Fruit fly (Drosophila melanogaster) whole organism, embryonic: ENCODE results near the gene dome.

Source experiments
- Ada2b ChIP-seq: fragments of 200-800 bp; sonication (Bioruptor generic); IDR thresholded peaks from 2 replicates; pipeline ENCODE4 v1.3.6; 2022; ENCODE audit warnings: missing biosample characterization, missing genetic modification characterization
- BEAF-32 ChIP-seq: fragments of 200-800 bp; sonication (Bioruptor generic); optimal IDR thresholded peaks from 3 replicates; lab custom pipeline; 2017; ENCODE audit warnings: missing biosample characterization, missing genetic modification characterization, mild to moderate bottlenecking, moderate library complexity, missing genetic modification reagents
- CG10267 ChIP-seq: fragments of 200-800 bp; sonication (Bioruptor generic); optimal IDR thresholded peaks from 2 replicates; lab custom pipeline; 2018; ENCODE audit warnings: missing biosample characterization, mild to moderate bottlenecking, missing genetic modification characterization, moderate library complexity
- CG12391 ChIP-seq: fragments of 200-800 bp; sonication (Bioruptor generic); optimal IDR thresholded peaks from 3 replicates; lab custom pipeline; 2018; ENCODE audit warnings: missing biosample characterization, mild to moderate bottlenecking, missing genetic modification characterization, moderate library complexity
- CG14441 ChIP-seq: fragments of 200-800 bp; sonication (Bioruptor generic); IDR thresholded peaks from 2 replicates; pipeline ENCODE4 v1.3.6; 2022; ENCODE audit warnings: missing biosample characterization, missing genetic modification characterization
- CG14710 ChIP-seq: fragments of 200-800 bp; sonication (Bioruptor generic); optimal IDR thresholded peaks from 3 replicates; lab custom pipeline; 2019; ENCODE audit warnings: missing biosample characterization, mild to moderate bottlenecking, missing genetic modification characterization, moderate library complexity
- CG14860 ChIP-seq: fragments of 200-800 bp; sonication (Bioruptor generic); IDR thresholded peaks from 3 replicates; pipeline ENCODE4 v1.3.6; 2022; ENCODE audit warnings: missing biosample characterization, missing genetic modification characterization; ENCODE audit not compliant: partially characterized antibody
- CG15479 ChIP-seq: fragments of 200-800 bp; sonication (Bioruptor generic); optimal IDR thresholded peaks from 3 replicates; lab custom pipeline; 2019; ENCODE audit warnings: missing biosample characterization, mild to moderate bottlenecking, missing genetic modification characterization, moderate library complexity
- CG1647 ChIP-seq: fragments of 200-800 bp; sonication (Bioruptor generic); optimal IDR thresholded peaks from 3 replicates; lab custom pipeline; 2016; ENCODE audit warnings: missing biosample characterization, missing genetic modification characterization
- CG18262 ChIP-seq: fragments of 200-800 bp; optimal IDR thresholded peaks from 3 replicates; lab custom pipeline; 2019; ENCODE audit warnings: missing biosample characterization, mild to moderate bottlenecking, missing genetic modification characterization, moderate library complexity
- CG18764 ChIP-seq: fragments of 200-800 bp; sonication (Bioruptor generic); optimal IDR thresholded peaks from 3 replicates; lab custom pipeline; 2016; ENCODE audit warnings: missing biosample characterization, missing genetic modification characterization
- CG2116 ChIP-seq: fragments of 200-800 bp; sonication (Bioruptor generic); optimal IDR thresholded peaks from 3 replicates; lab custom pipeline; 2018; ENCODE audit warnings: missing biosample characterization, mild to moderate bottlenecking, missing genetic modification characterization
- CG2712 ChIP-seq: fragments of 200-800 bp; optimal IDR thresholded peaks from 3 replicates; lab custom pipeline; 2019; ENCODE audit warnings: missing biosample characterization, mild to moderate bottlenecking, missing genetic modification characterization, moderate library complexity
- CG30403 ChIP-seq: fragments of 200-800 bp; sonication (Bioruptor generic); optimal IDR thresholded peaks from 3 replicates; lab custom pipeline; 2016; ENCODE audit warnings: missing biosample characterization, missing genetic modification characterization
- CG32767 ChIP-seq: fragments of 200-800 bp; sonication (Bioruptor generic); IDR thresholded peaks from 2 replicates; pipeline ENCODE4 v1.3.6; 2022; ENCODE audit warnings: missing biosample characterization, missing genetic modification characterization
- CG33557 ChIP-seq: fragments of 200-800 bp; sonication (Bioruptor generic); optimal IDR thresholded peaks from 2 replicates; lab custom pipeline; 2019; ENCODE audit warnings: missing biosample characterization, mild to moderate bottlenecking, missing genetic modification characterization, moderate library complexity
- CG34224 ChIP-seq: fragments of 200-800 bp; sonication (Bioruptor generic); IDR thresholded peaks from 3 replicates; pipeline ENCODE4 v1.3.6; 2022; ENCODE audit warnings: missing biosample characterization, missing genetic modification characterization; ENCODE audit not compliant: partially characterized antibody
- CG34376 ChIP-seq: fragments of 200-800 bp; sonication (Bioruptor generic); optimal IDR thresholded peaks from 2 replicates; lab custom pipeline; 2018; ENCODE audit warnings: missing biosample characterization, mild to moderate bottlenecking, missing genetic modification characterization
- CG6272 ChIP-seq: fragments of 200-800 bp; sonication (Bioruptor generic); IDR thresholded peaks from 2 replicates; pipeline ENCODE4 v1.3.6; 2022; ENCODE audit warnings: missing biosample characterization, missing genetic modification characterization
- CG6689 ChIP-seq: fragments of 200-800 bp; sonication (Bioruptor generic); IDR thresholded peaks from 2 replicates; pipeline ENCODE4 v1.3.6; 2022; ENCODE audit warnings: missing biosample characterization, missing genetic modification characterization
- CG6791 ChIP-seq: fragments of 200-800 bp; sonication (Bioruptor generic); IDR thresholded peaks from 3 replicates; pipeline ENCODE4 v1.3.6; 2022; ENCODE audit warnings: missing biosample characterization, missing genetic modification characterization; ENCODE audit not compliant: partially characterized antibody
- CG7556 ChIP-seq: fragments of 200-800 bp; sonication (Bioruptor generic); optimal IDR thresholded peaks from 2 replicates; lab custom pipeline; 2017; ENCODE audit warnings: missing biosample characterization, mild to moderate bottlenecking, missing genetic modification characterization
- CG8290 ChIP-seq, 3 experiments: fragments of 200-800 bp; sonication (Bioruptor generic); optimal IDR thresholded peaks; 2 replicates each; lab custom pipeline; 2016 to 2019; ENCODE audit warnings: missing biosample characterization in 3 of 3, missing genetic modification characterization in 3 of 3, mild to moderate bottlenecking in 2 of 3, moderate library complexity in 1 of 3
- CG9932 ChIP-seq: fragments of 200-800 bp; sonication (Bioruptor generic); IDR thresholded peaks from 2 replicates; pipeline ENCODE4 v1.3.6; 2022; ENCODE audit warnings: missing biosample characterization, missing genetic modification characterization
- D ChIP-seq, 2 experiments: fragments of 200-800 bp in 1 of 2; fragments of >200 bp in 1 of 2; sonication (Bioruptor generic) in 1 of 2; optimal IDR thresholded peaks; 2 replicates in 1 of 2; 3 replicates in 1 of 2; lab custom pipeline; 2017; ENCODE audit warnings: mild to moderate bottlenecking in 1 of 2, missing biosample characterization in 1 of 2, missing genetic modification characterization in 1 of 2, missing genetic modification reagents in 1 of 2
- Dp ChIP-seq: fragments of 200-800 bp; sonication (Bioruptor generic); optimal IDR thresholded peaks from 2 replicates; lab custom pipeline; 2018; ENCODE audit warnings: missing biosample characterization, mild to moderate bottlenecking, missing genetic modification characterization, moderate library complexity
- Ets97D ChIP-seq: fragments of 200-800 bp; sonication (Bioruptor generic); optimal IDR thresholded peaks from 3 replicates; lab custom pipeline; 2016; ENCODE audit warnings: missing biosample characterization, missing genetic modification characterization
- Fer2 ChIP-seq: fragments of 200-800 bp; sonication (Bioruptor generic); optimal IDR thresholded peaks from 2 replicates; lab custom pipeline; 2018; ENCODE audit warnings: missing biosample characterization, mild to moderate bottlenecking, missing genetic modification characterization, moderate library complexity
- Gug ChIP-seq: fragments of 200-800 bp; sonication (Bioruptor generic); IDR thresholded peaks from 4 replicates; pipeline ENCODE4 v1.3.6; 2022; ENCODE audit warnings: missing biosample characterization, missing genetic modification characterization
- H2.0 ChIP-seq: fragments of 200-800 bp; sonication (Bioruptor generic); IDR thresholded peaks from 2 replicates; pipeline ENCODE4 v1.3.6; 2022; ENCODE audit warnings: missing biosample characterization, missing genetic modification characterization
- HmgZ ChIP-seq: fragments of 200-800 bp; sonication (Bioruptor generic); optimal IDR thresholded peaks from 2 replicates; lab custom pipeline; 2018; ENCODE audit warnings: missing biosample characterization, mild to moderate bottlenecking, missing genetic modification characterization
- Hmx ChIP-seq: fragments of 200-800 bp; sonication (Bioruptor generic); optimal IDR thresholded peaks from 2 replicates; lab custom pipeline; 2016; ENCODE audit warnings: missing biosample characterization, missing genetic modification characterization
- MBD-R2 ChIP-seq: fragments of 200-800 bp; sonication (Bioruptor generic); IDR thresholded peaks from 2 replicates; pipeline ENCODE4 v1.3.6; 2022; ENCODE audit warnings: missing biosample characterization, missing genetic modification characterization
- Oli ChIP-seq: fragments of 200-800 bp; sonication (Bioruptor generic); optimal IDR thresholded peaks from 2 replicates; lab custom pipeline; 2018; ENCODE audit warnings: missing biosample characterization, mild to moderate bottlenecking, missing genetic modification characterization, moderate library complexity
- cato ChIP-seq: fragments of 200-800 bp; sonication (Bioruptor generic); optimal IDR thresholded peaks from 2 replicates; lab custom pipeline; 2016; ENCODE audit warnings: missing biosample characterization, missing genetic modification characterization, borderline replicate concordance
- caup ChIP-seq: fragments of 200-800 bp; sonication (Bioruptor generic); optimal IDR thresholded peaks from 3 replicates; lab custom pipeline; 2017; ENCODE audit warnings: missing biosample characterization, mild to moderate bottlenecking, missing genetic modification characterization, moderate library complexity; ENCODE audit not compliant: severe bottlenecking
- en ChIP-seq: fragments of 200-800 bp; sonication (Bioruptor generic); optimal IDR thresholded peaks from 2 replicates; lab custom pipeline; 2016; ENCODE audit warnings: missing biosample characterization, missing genetic modification characterization
- inv ChIP-seq: fragments of 200-800 bp; sonication (Bioruptor generic); IDR thresholded peaks from 2 replicates; pipeline ENCODE4 v1.3.6; 2022; ENCODE audit warnings: missing biosample characterization, missing genetic modification characterization; ENCODE audit not compliant: partially characterized antibody
- lab ChIP-seq: fragments of 200-800 bp; sonication (Bioruptor generic); optimal IDR thresholded peaks from 3 replicates; lab custom pipeline; 2017; ENCODE audit warnings: missing biosample characterization, missing genetic modification characterization, mild to moderate bottlenecking, moderate library complexity, missing genetic modification reagents
- mam ChIP-seq: fragments of 200-800 bp; sonication (Bioruptor generic); optimal IDR thresholded peaks from 3 replicates; lab custom pipeline; 2016; ENCODE audit warnings: missing biosample characterization, missing genetic modification characterization
- mld ChIP-seq: fragments of 200-800 bp; sonication (Bioruptor generic); IDR thresholded peaks from 3 replicates; pipeline ENCODE4 v1.3.6; 2022; ENCODE audit warnings: missing biosample characterization, missing genetic modification characterization; ENCODE audit not compliant: partially characterized antibody
- onecut ChIP-seq: fragments of 200-800 bp; sonication (Bioruptor generic); IDR thresholded peaks from 2 replicates; pipeline ENCODE4 v1.3.6; 2022; ENCODE audit warnings: missing biosample characterization, missing genetic modification characterization
- sens ChIP-seq: fragments of 200-800 bp; sonication (Bioruptor generic); peaks from one replicate; lab custom pipeline; 2016; ENCODE audit warnings: missing biosample characterization, missing genetic modification characterization
- slbo ChIP-seq: fragments of 200-800 bp; sonication (Bioruptor generic); IDR thresholded peaks from 2 replicates; pipeline ENCODE4 v1.3.6; 2022; ENCODE audit warnings: missing biosample characterization, missing genetic modification characterization
- stwl ChIP-seq: fragments of 200-800 bp; sonication (Bioruptor generic); optimal IDR thresholded peaks from 3 replicates; lab custom pipeline; 2018; ENCODE audit warnings: missing biosample characterization, mild to moderate bottlenecking, missing genetic modification characterization, moderate library complexity
- vnd ChIP-seq: fragments of 200-800 bp; sonication (Bioruptor generic); IDR thresholded peaks from 3 replicates; pipeline ENCODE4 v1.3.6; 2022; ENCODE audit warnings: missing biosample characterization, missing genetic modification characterization; ENCODE audit not compliant: partially characterized antibody
- wor ChIP-seq: fragments of 200-800 bp; sonication (Bioruptor generic); IDR thresholded peaks from 2 replicates; pipeline ENCODE4 v1.3.6; 2022; ENCODE audit warnings: missing biosample characterization, missing genetic modification characterization

The dome gene

DNA sequence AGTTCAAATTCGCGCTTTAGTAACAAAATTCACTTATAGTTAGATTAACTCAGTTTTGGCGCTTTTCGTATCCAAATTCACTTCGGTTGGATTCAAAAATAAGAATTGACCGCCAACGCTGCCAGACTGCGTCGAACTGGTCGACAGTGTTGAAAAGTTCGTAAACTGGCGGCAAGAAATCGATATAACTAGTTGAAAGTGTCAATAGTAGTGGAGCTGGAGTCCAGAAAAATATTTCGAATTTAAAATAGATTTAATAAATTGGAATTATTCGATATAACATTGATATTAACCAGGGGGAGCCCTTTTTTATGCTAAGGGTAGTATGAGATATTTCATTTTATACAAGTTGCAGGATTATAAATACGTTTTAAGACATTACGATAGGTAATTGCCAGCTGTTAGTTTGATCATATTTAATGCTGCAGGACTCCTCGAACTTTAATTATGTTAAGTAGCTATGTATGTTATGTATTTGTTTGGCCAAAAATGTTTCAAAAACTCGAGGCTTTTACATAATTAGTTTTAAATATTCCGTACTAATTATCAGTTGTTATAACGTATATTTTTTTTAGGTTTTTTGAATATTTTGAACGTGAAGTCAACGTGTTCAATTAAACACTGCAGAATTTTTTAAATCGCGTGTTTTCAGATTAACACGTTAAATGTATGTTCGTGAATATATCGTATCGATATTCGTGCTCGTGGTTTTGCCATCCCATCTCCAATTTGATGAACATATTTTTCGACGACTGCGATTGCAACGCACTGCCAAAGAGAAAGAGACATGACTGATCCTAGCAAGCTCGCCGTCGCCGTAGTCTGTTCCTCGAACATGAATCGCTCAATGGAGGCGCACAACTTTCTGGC is 19.2 kb downstream of the dome start, which contains the start of the genes CG14223 and Ssu72 (continued):
- TF ChIP-seq CG2116 (peak; percentile 40), Dp (GFP tag; lab: Kevin White, UChicago) (peak; percentile 86), BEAF-32 (peak; percentile 73), CG6272 (no peak), Gug (GFP tag; lab: Robert Waterston, UW) (0 out of 4 replicates have a peak, but pooled peaks have one; percentile 13), CG18262 (peak; percentile 8), CG1647 (GFP tag; lab: Kevin White, UChicago) (peak; percentile 14), CG2712 (tag; lab: Kevin White, UChicago) (no peak), CG14860 (GFP tag; lab: Robert Waterston, UW) (peak; percentile 49; the same call in 2 of the 3 replicates), Hmx (GFP tag; lab: Kevin White, UChicago) (peak; percentile 12), CG9932 (GFP tag; lab: Robert Waterston, UW) (peak; percentile 58), CG6791 (GFP tag; lab: Robert Waterston, UW) (peak; percentile 78), CG33557 (GFP tag; lab: Kevin White, UChicago) (no peak), slbo (peak; percentile 44; the same call in 1 of the 2 replicates), CG7556 (no peak), CG12391 (tag; lab: Kevin White, UChicago) (peak; percentile 3), en (GFP tag; lab: Kevin White, UChicago) (no peak), CG34224 (peak; percentile 75), sens (GFP tag; lab: Kevin White, UChicago) (peak; percentile 67), inv (GFP tag; lab: Robert Waterston, UW) (peak; percentile 72), CG18764 (GFP tag; lab: Kevin White, UChicago) (no peak), CG30403 (GFP tag; lab: Kevin White, UChicago) (peak; percentile 29), MBD-R2 (peak; percentile 45), vnd (peak; percentile 70), CG10267 (tag; lab: Kevin White, UChicago) (peak; percentile 86), H2.0 (GFP tag; lab: Robert Waterston, UW) (no peak), mam (GFP tag; lab: Kevin White, UChicago) (peak; percentile 19), onecut (GFP tag; lab: Robert Waterston, UW) (peak; percentile 81), CG14710 (peak; percentile 31), CG8290 (GFP tag; optimal IDR thresholded peaks at IDR 0.05; lab: Kevin White, UChicago) (no peak), CG8290 (tag; optimal IDR thresholded peaks at IDR 0.05; lab: Kevin White, UChicago) (peak in 1 of 2 experiments; percentile 47), CG6689 (GFP tag; lab: Robert Waterston, UW) (no peak), Ets97D (GFP tag; lab: Kevin White, UChicago) (peak; percentile 33), mld (GFP tag; lab: Robert Waterston, UW) (0 out of 3 replicates have a peak, but pooled peaks have one; percentile 44)

DNA sequence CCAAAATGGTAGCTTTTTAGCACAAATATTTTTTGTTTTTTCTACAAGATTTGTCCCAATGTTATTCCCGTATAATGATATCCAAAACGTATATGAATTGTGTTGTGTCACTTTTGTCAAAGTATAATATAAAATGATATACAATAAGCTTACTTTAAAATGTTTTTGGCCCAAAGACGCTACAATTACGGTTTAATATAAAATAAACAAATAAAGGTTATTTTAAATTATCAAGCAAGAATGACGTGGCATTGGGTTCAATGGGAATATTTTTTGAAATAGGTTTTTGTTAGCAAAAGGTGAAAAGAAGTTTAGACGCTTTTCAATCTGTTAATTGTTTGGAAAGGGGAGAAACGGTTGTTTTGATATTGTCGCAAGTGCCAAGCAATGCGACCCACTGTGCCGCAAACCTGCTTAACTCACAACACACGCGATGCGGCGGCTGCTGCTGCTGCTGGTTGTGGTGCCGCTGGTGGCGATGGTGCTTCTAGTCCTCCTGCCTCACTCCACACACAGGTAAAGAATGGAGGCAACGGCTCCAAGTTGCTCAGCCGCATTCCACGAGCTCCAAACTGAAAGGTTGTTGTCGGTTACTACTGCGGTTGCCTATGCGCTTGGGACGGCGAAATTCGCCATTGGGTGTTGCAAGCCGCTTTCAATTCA is 20.0 kb downstream of the dome start:
- no peak for TF ChIP-seq D (optimal IDR thresholded peaks at IDR 0.05; lab: Kevin White, UChicago)
- peak; percentile 50 for TF ChIP-seq D (GFP tag; optimal IDR thresholded peaks at IDR 0.05; lab: Kevin White, UChicago)
- peak; percentile 58 for TF ChIP-seq CG34376 (GFP tag; lab: Kevin White, UChicago)
- TF ChIP-seq CG14441 = no peak
- TF ChIP-seq lab (GFP tag; lab: Kevin White, UChicago) = peak; percentile 50
- TF ChIP-seq wor (GFP tag; lab: Robert Waterston, UW) = no peak
- no peak for TF ChIP-seq CG15479 (GFP tag; lab: Kevin White, UChicago)
- no peak for TF ChIP-seq Ada2b
- no peak for TF ChIP-seq stwl (tag; lab: Kevin White, UChicago)
- peak; percentile 10 for TF ChIP-seq caup
- TF ChIP-seq Fer2 (tag; lab: Kevin White, UChicago) = no peak
- no peak for TF ChIP-seq CG32767 (GFP tag; lab: Robert Waterston, UW)
- no peak for TF ChIP-seq HmgZ (tag; lab: Kevin White, UChicago)
- TF ChIP-seq cato (GFP tag; lab: Kevin White, UChicago) = peak; percentile 29
- peak; percentile 65 for TF ChIP-seq Oli (tag; lab: Kevin White, UChicago)
